Fruit fly (Drosophila melanogaster) whole organism, adult: ENCODE measurements around the gene Chc.

Source experiments
- CG11617 ChIP-seq: fragments of 200-800 bp; sonication (Bioruptor generic); optimal IDR thresholded peaks from 2 replicates; lab custom pipeline; 2017; ENCODE audit warnings: mild to moderate bottlenecking, missing biosample characterization, missing genetic modification reagents, missing genetic modification characterization
- CG12768 ChIP-seq: fragments of 200-800 bp; sonication (Bioruptor generic); optimal IDR thresholded peaks from 2 replicates; lab custom pipeline; 2017; ENCODE audit warnings: missing biosample characterization, missing genetic modification characterization, mild to moderate bottlenecking, moderate library complexity, missing genetic modification reagents
- CG14711 ChIP-seq: fragments of 200-800 bp; sonication (Bioruptor generic); optimal IDR thresholded peaks from 2 replicates; lab custom pipeline; 2018; ENCODE audit warnings: missing biosample characterization, mild to moderate bottlenecking, missing genetic modification characterization, moderate library complexity
- CG1620 ChIP-seq: fragments of 200-800 bp; sonication (Bioruptor generic); optimal IDR thresholded peaks from 2 replicates; lab custom pipeline; 2016; ENCODE audit warnings: missing biosample characterization, missing genetic modification characterization
- CG33017 ChIP-seq: fragments of 200-800 bp; sonication (Bioruptor generic); optimal IDR thresholded peaks from 2 replicates; lab custom pipeline; 2018; ENCODE audit warnings: missing biosample characterization, mild to moderate bottlenecking, missing genetic modification characterization, moderate library complexity
- CG5204 ChIP-seq: fragments of 200-800 bp; sonication (Bioruptor generic); optimal IDR thresholded peaks from 2 replicates; lab custom pipeline; 2016; ENCODE audit warnings: missing biosample characterization, missing genetic modification characterization
- CG7045 ChIP-seq: fragments of 200-800 bp; sonication (Bioruptor generic); optimal IDR thresholded peaks from 2 replicates; lab custom pipeline; 2017; ENCODE audit warnings: missing biosample characterization, mild to moderate bottlenecking, missing genetic modification characterization
- CG7101 ChIP-seq: fragments of 200-800 bp; sonication (Bioruptor generic); optimal IDR thresholded peaks from 2 replicates; lab custom pipeline; 2018; ENCODE audit warnings: missing biosample characterization, mild to moderate bottlenecking, missing genetic modification characterization, moderate library complexity
- Clk ChIP-seq: fragments of 200-800 bp; sonication (Bioruptor generic); optimal IDR thresholded peaks from 2 replicates; lab custom pipeline; 2017; ENCODE audit warnings: missing biosample characterization, missing genetic modification characterization
- Crg-1 ChIP-seq: fragments of 200-800 bp; sonication (Bioruptor generic); optimal IDR thresholded peaks from 2 replicates; lab custom pipeline; 2016; ENCODE audit warnings: missing biosample characterization, missing genetic modification characterization
- Hr96 ChIP-seq: fragments of 200-800 bp; sonication (Bioruptor generic); optimal IDR thresholded peaks from 2 replicates; lab custom pipeline; 2016; ENCODE audit warnings: missing biosample characterization, missing genetic modification characterization
- Mnt ChIP-seq: fragments of 200-800 bp; sonication (Bioruptor generic); optimal IDR thresholded peaks from 2 replicates; lab custom pipeline; 2016; ENCODE audit warnings: missing biosample characterization, mild to moderate bottlenecking, missing genetic modification characterization
- bab1 ChIP-seq: fragments of 200-800 bp; sonication (Bioruptor generic); optimal IDR thresholded peaks from 3 replicates; lab custom pipeline; 2019; ENCODE audit warnings: missing biosample characterization, mild to moderate bottlenecking, missing genetic modification characterization, moderate library complexity
- cic ChIP-seq: fragments of 200-800 bp; sonication (Bioruptor generic); optimal IDR thresholded peaks from 2 replicates; lab custom pipeline; 2017; ENCODE audit warnings: missing biosample characterization, mild to moderate bottlenecking, missing genetic modification characterization, moderate library complexity
- cnc ChIP-seq, 2 experiments: fragments of >200 bp; optimal IDR thresholded peaks; 2 replicates each; lab custom pipeline; 2017
- kay ChIP-seq: fragments of 200-800 bp; sonication (Bioruptor generic); peaks from one replicate; lab custom pipeline; 2016; ENCODE audit warnings: missing biosample characterization, missing genetic modification characterization, borderline replicate concordance
- ovo ChIP-seq: fragments of 200-800 bp; sonication (Bioruptor generic); optimal IDR thresholded peaks from 2 replicates; lab custom pipeline; 2016; ENCODE audit warnings: missing biosample characterization, missing genetic modification characterization
- pad ChIP-seq: fragments of 200-800 bp; sonication (Bioruptor generic); optimal IDR thresholded peaks from 3 replicates; lab custom pipeline; 2017; ENCODE audit warnings: missing biosample characterization, missing genetic modification characterization, mild to moderate bottlenecking, moderate library complexity, missing genetic modification reagents
- tj ChIP-seq: fragments of 200-800 bp; sonication (Bioruptor generic); optimal IDR thresholded peaks from 3 replicates; lab custom pipeline; 2017; ENCODE audit warnings: missing biosample characterization, mild to moderate bottlenecking, missing genetic modification characterization, moderate library complexity
- toe ChIP-seq: fragments of 200-800 bp; sonication (Bioruptor generic); optimal IDR thresholded peaks from 2 replicates; lab custom pipeline; 2016; ENCODE audit warnings: missing biosample characterization, missing genetic modification characterization

Chc gene

dm6 chrX:15835393-15835792 lies at the start of gene Chc:
TSS of gene Chc (minus strand) at chrX:15835490.
- TF ChIP-seq Mnt (GFP tag; lab: Kevin White, UChicago): peak; percentile 24
- TF ChIP-seq CG7101 (tag; lab: Kevin White, UChicago): peak; percentile 26
- peak; percentile 10 for TF ChIP-seq CG14711
- no peak for TF ChIP-seq cnc (optimal IDR thresholded peaks at IDR 0.05; lab: Kevin White, UChicago)
- TF ChIP-seq bab1 (GFP tag; lab: Kevin White, UChicago): peak; percentile 52
- peak; percentile 2 for TF ChIP-seq toe
- no peak for TF ChIP-seq pad (GFP tag; lab: Kevin White, UChicago)
- TF ChIP-seq CG1620 (GFP tag; lab: Kevin White, UChicago): peak; percentile 59

- no peak for TF ChIP-seq tj
- TF ChIP-seq CG12768 (GFP tag; lab: Kevin White, UChicago): no peak
- TF ChIP-seq kay (GFP tag; lab: Kevin White, UChicago): no peak
- no peak for TF ChIP-seq pad (GFP tag; lab: Kevin White, UChicago)
- no peak for TF ChIP-seq ovo
- TF ChIP-seq toe: no peak
- no peak for TF ChIP-seq cnc (optimal IDR thresholded peaks at IDR 0.05; lab: Kevin White, UChicago)
- no peak for TF ChIP-seq CG5204
- no peak for TF ChIP-seq bab1 (GFP tag; lab: Kevin White, UChicago)
- no peak for TF ChIP-seq Hr96
- no peak for TF ChIP-seq CG14711
- no peak for TF ChIP-seq Mnt (GFP tag; lab: Kevin White, UChicago)
- TF ChIP-seq CG7045 (GFP tag; lab: Kevin White, UChicago): no peak
- TF ChIP-seq CG33017 (tag; lab: Kevin White, UChicago): no peak
- no peak for TF ChIP-seq Crg-1
- TF ChIP-seq cic: no peak
- TF ChIP-seq CG1620 (GFP tag; lab: Kevin White, UChicago): no peak
- no peak for TF ChIP-seq CG7101 (tag; lab: Kevin White, UChicago)
- TF ChIP-seq Clk (GFP tag; lab: Kevin White, UChicago): no peak
These were observed 40.3 kb upstream of the Chc start for dm6 chrX:15875569-15875968.

DNA sequence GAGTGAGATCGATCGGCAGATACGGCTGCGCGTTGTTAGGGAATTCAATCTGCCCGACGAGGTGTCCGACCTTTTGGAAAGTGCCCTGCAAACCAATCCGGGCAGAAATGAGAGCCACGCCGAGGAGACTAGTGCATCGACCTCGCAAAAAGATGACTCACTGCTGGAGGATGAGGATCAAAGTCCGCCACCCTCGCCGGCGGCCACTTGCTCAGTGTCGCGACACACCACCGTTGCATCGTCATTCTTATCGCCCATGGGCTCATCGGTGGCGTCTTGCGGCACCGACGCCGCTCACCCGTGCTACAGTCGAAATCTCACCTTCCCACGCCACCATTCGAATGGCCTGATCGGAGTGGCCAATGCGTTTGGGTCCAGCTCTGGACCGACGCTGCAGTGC lies 39.1 kb upstream of the Chc start:
- TF ChIP-seq Hr96 (no peak), Clk (GFP tag; lab: Kevin White, UChicago) (no peak), kay (GFP tag; lab: Kevin White, UChicago) (no peak), CG33017 (tag; lab: Kevin White, UChicago) (no peak), CG5204 (no peak), cnc (optimal IDR thresholded peaks at IDR 0.05; lab: Kevin White, UChicago) (no peak)

DNA sequence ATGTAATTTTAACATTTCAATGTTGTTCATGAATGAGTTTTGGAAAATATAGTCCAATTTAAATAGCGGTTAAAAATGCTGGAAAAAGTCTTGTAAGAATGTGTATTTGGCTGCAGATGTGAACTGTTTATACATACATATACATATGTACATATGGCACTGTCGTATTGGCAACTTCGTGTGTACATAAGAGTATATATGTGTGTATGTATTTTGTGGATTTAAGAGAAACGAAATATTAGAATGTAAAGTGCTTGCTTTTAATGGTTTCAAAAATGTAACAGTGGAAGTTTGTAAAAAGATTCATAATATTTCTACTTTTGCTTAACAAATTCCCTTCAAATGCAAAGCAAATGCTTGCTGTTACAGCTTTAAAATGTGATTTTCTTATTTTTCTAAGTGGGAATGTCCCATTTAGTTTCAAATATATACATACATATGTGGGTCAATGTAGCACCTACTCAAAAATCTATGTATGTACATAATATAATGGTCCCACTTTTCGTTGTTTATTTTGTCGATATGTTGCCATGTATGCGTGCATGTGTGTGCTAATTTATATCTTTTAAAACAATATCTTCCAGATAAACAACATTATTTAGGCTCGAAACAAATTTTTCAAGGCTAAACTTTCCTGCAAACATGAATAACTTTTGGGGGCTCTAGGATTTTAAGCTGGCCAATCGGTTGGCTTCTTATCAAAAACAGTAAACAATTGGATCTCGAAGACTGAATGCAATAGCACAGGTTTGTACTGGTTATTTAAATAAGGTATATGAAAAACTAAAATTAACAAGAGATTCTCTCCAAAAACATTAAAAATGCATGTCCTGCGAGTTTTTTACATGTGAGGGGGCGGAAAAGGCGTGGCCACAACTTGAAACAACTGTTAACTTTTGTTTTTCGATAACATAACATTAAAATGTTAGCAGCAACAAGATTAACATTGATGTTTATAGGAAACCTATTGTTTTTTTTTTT lies 35.8 kb upstream of the Chc start:
- TF ChIP-seq Mnt (GFP tag; lab: Kevin White, UChicago) (peak; percentile 37), CG1620 (GFP tag; lab: Kevin White, UChicago) (peak; percentile 62), Hr96 (no peak), toe (no peak), Clk (GFP tag; lab: Kevin White, UChicago) (no peak), CG33017 (tag; lab: Kevin White, UChicago) (peak; percentile 17), CG7045 (GFP tag; lab: Kevin White, UChicago) (no peak), bab1 (GFP tag; lab: Kevin White, UChicago) (no peak), pad (GFP tag; lab: Kevin White, UChicago) (peak; percentile 57), CG12768 (GFP tag; lab: Kevin White, UChicago) (peak; percentile 42), CG7101 (tag; lab: Kevin White, UChicago) (peak; percentile 80), CG5204 (no peak), kay (GFP tag; lab: Kevin White, UChicago) (peak; percentile 65), CG14711 (peak; percentile 65), Crg-1 (peak; percentile 90), tj (peak; percentile 22), ovo (peak; percentile 88), cnc (optimal IDR thresholded peaks at IDR 0.05; lab: Kevin White, UChicago) (no peak), CG11617 (GFP tag; lab: Kevin White, UChicago) (peak; percentile 8), cic (peak; percentile 13)

- TF ChIP-seq CG7101 (tag; lab: Kevin White, UChicago): peak; percentile 36
- TF ChIP-seq pad (GFP tag; lab: Kevin White, UChicago): peak; percentile 6
- TF ChIP-seq Mnt (GFP tag; lab: Kevin White, UChicago): peak; percentile 40
- TF ChIP-seq kay (GFP tag; lab: Kevin White, UChicago): no peak
- TF ChIP-seq CG11617 (GFP tag; lab: Kevin White, UChicago): peak; percentile 13
- TF ChIP-seq CG14711: no peak
- TF ChIP-seq CG1620 (GFP tag; lab: Kevin White, UChicago): peak; percentile 21
These were observed 34.6 kb upstream of the Chc start, which contains the start of gene CG16952 for dm6 chrX:15869843-15870242. TSS of gene CG16952 (plus strand) at chrX:15870183.

dm6 chrX:15868781-15869180 lies 33.5 kb upstream of the Chc start:
- TF ChIP-seq tj: no peak
- no peak for TF ChIP-seq CG7045 (GFP tag; lab: Kevin White, UChicago)
- TF ChIP-seq CG12768 (GFP tag; lab: Kevin White, UChicago): no peak
- no peak for TF ChIP-seq Clk (GFP tag; lab: Kevin White, UChicago)
- no peak for TF ChIP-seq Hr96
- TF ChIP-seq CG14711: no peak
- TF ChIP-seq Mnt (GFP tag; lab: Kevin White, UChicago): no peak
- no peak for TF ChIP-seq CG5204
- TF ChIP-seq ovo: no peak
- no peak for TF ChIP-seq CG11617 (GFP tag; lab: Kevin White, UChicago)
- TF ChIP-seq kay (GFP tag; lab: Kevin White, UChicago): no peak
- TF ChIP-seq bab1 (GFP tag; lab: Kevin White, UChicago): no peak
- no peak for TF ChIP-seq CG7101 (tag; lab: Kevin White, UChicago)
